Worm (Caenorhabditis elegans) whole organism, L1 larva: ENCODE measurements around the gene srt-3.

Experiments
- ceh-82 ChIP-seq, 3 experiments: fragments of 150-350 bp in 1 of 3; sonication (generic microtip) in 2 of 3; optimal IDR thresholded peaks; 2 replicates each; lab custom pipeline; 2014 to 2017; ENCODE audit warnings: missing biosample characterization in 3 of 3, missing genetic modification characterization in 3 of 3
- efl-3 ChIP-seq: fragments of 200-800 bp; sonication (Bioruptor generic); optimal IDR thresholded peaks from 2 replicates; lab custom pipeline; 2018; ENCODE audit warnings: mild to moderate bottlenecking, missing genetic modification characterization, missing compliant biosample characterization
- elt-3 ChIP-seq, 6 experiments: fragments of 150-350 bp in 1 of 6; sonication (generic microtip); optimal IDR thresholded peaks; 2 replicates each; lab custom pipeline; 2017 to 2018; ENCODE audit warnings: missing biosample characterization in 6 of 6, missing genetic modification characterization in 6 of 6, inconsistent platforms in 1 of 6
- fkh-4 ChIP-seq: sonication (generic microtip); optimal IDR thresholded peaks from 2 replicates; lab custom pipeline; 2016; ENCODE audit warnings: missing compliant biosample characterization, missing genetic modification characterization, borderline replicate concordance
- fos-1 ChIP-seq: fragments of 150-350 bp; optimal IDR thresholded peaks from 2 replicates; lab custom pipeline; 2014; ENCODE audit warnings: missing biosample characterization, missing genetic modification characterization
- lin-39 ChIP-seq: fragments of 150-350 bp; optimal IDR thresholded peaks from 2 replicates; lab custom pipeline; 2014; ENCODE audit warnings: missing biosample characterization, missing genetic modification reagents, missing genetic modification characterization
- snpc-4 ChIP-seq: fragments of 150-350 bp; optimal IDR thresholded peaks from 2 replicates; lab custom pipeline; 2014; ENCODE audit warnings: missing biosample characterization, missing genetic modification characterization
- sox-4 ChIP-seq: sonication (generic microtip); optimal IDR thresholded peaks from 2 replicates; lab custom pipeline; 2016; ENCODE audit warnings: missing genetic modification characterization, missing compliant biosample characterization
- unc-130 ChIP-seq: fragments of 150-350 bp; optimal IDR thresholded peaks from 2 replicates; lab custom pipeline; 2017; ENCODE audit warnings: missing biosample characterization, missing genetic modification characterization, inconsistent platforms
- unc-62 ChIP-seq: fragments of 150-350 bp; optimal IDR thresholded peaks from 2 replicates; lab custom pipeline; 2014; ENCODE audit warnings: missing biosample characterization, missing genetic modification reagents, missing genetic modification characterization

ce11 chrV:4211521-4211920 is 48.5 kb downstream of the srt-3 start:
- TF ChIP-seq efl-3 (GFP tag; lab: Kevin White, UChicago) = no peak
- TF ChIP-seq fos-1 (tag; lab: Kevin White, UChicago) = no peak
- no peak for TF ChIP-seq elt-3 (tag; optimal IDR thresholded peaks at IDR 0.05; lab: Kevin White, UChicago)
- no peak for TF ChIP-seq unc-130
- no peak for TF ChIP-seq ceh-82 (tag; optimal IDR thresholded peaks at IDR 0.05; lab: Kevin White, UChicago)
- TF ChIP-seq lin-39 (tag; lab: Kevin White, UChicago) = no peak
- no peak for TF ChIP-seq sox-4 (tag; lab: Kevin White, UChicago)
- TF ChIP-seq unc-62 (GFP tag; lab: Kevin White, UChicago) = no peak
- no peak for TF ChIP-seq fkh-4 (tag; lab: Kevin White, UChicago)
- no peak for TF ChIP-seq snpc-4 (tag; lab: Kevin White, UChicago)
